Worm (Caenorhabditis elegans) whole organism, L4/young adult: Measurements from ENCODE around the gene C47A4.3.

ENCODE experiments used
- W03F9.2 ChIP-seq: fragments of 150-350 bp; optimal IDR thresholded peaks from 2 replicates; lab custom pipeline; 2014; ENCODE audit warnings: missing biosample characterization, missing genetic modification characterization
- dao-5 ChIP-seq: sonication (generic microtip); optimal IDR thresholded peaks from 2 replicates; lab custom pipeline; 2016; ENCODE audit warnings: missing genotype, missing genetic modification characterization, moderate library complexity, missing compliant biosample characterization

DNA sequence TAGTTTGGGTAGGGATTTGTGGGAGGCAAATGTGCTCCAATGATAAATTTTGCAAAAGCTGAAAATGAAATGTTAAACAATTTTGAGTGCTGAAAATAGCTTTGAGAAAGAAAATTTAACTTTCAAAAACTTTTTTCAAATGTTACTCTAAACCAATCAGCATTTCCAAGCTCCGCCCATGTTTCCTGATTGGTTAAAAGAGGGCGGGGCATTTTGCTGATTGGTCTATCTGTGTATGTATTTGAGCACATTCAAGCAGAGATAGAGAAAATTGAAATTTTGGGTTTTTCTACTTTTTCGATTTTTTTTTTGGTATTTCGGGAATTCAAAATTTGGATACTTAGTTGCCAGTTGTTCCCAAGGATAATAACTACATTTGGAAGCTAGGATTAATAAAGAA, 22.6 kb upstream of the C47A4.3 start:
- no peak for TF ChIP-seq W03F9.2 (tag; lab: Kevin White, UChicago)
- no peak for TF ChIP-seq dao-5 (tag; lab: Kevin White, UChicago)
